Fruit fly (Drosophila melanogaster) whole organism, embryonic: Measurements from ENCODE around the gene Rab40.
A peak's percentile ranks its signal among the peaks of the same experiment; 100 is the strongest.

Source experiments
- Blimp-1 ChIP-seq: fragments of 200-800 bp; sonication (Bioruptor generic); optimal IDR thresholded peaks from 3 replicates; lab custom pipeline; 2018; ENCODE audit warnings: missing biosample characterization, missing genetic modification characterization, mild to moderate bottlenecking, moderate library complexity, missing genetic modification reagents
- Bteb2 ChIP-seq: fragments of 200-800 bp; sonication (Bioruptor generic); optimal IDR thresholded peaks from 2 replicates; lab custom pipeline; 2016; ENCODE audit warnings: missing biosample characterization, missing genetic modification characterization
- CG11560 ChIP-seq: fragments of 200-800 bp; sonication (Bioruptor generic); IDR thresholded peaks from 3 replicates; pipeline ENCODE4 v1.3.6; 2022; ENCODE audit warnings: missing biosample characterization, missing genetic modification characterization
- CG14667 ChIP-seq: fragments of 200-800 bp; sonication (Bioruptor generic); IDR thresholded peaks from 2 replicates; pipeline ENCODE4 v1.3.6; 2022; ENCODE audit warnings: missing biosample characterization, missing genetic modification characterization
- CG15269 ChIP-seq: fragments of 200-800 bp; sonication (Bioruptor generic); optimal IDR thresholded peaks from 2 replicates; lab custom pipeline; 2018; ENCODE audit warnings: missing biosample characterization, mild to moderate bottlenecking, missing genetic modification characterization, moderate library complexity
- CG15514 ChIP-seq: fragments of 200-800 bp; sonication (Bioruptor generic); optimal IDR thresholded peaks from 3 replicates; lab custom pipeline; 2017; ENCODE audit warnings: missing biosample characterization, missing genetic modification characterization, mild to moderate bottlenecking, moderate library complexity, missing genetic modification reagents
- CG17385 ChIP-seq: fragments of 200-800 bp; sonication (Bioruptor generic); optimal IDR thresholded peaks from 3 replicates; lab custom pipeline; 2018; ENCODE audit warnings: missing biosample characterization, mild to moderate bottlenecking, missing genetic modification characterization
- CG18476 ChIP-seq: fragments of 200-800 bp; sonication (Bioruptor generic); optimal IDR thresholded peaks from 2 replicates; lab custom pipeline; 2016; ENCODE audit warnings: missing biosample characterization, mild to moderate bottlenecking, missing genetic modification characterization
- CG18599 ChIP-seq: fragments of 200-800 bp; sonication (Bioruptor generic); optimal IDR thresholded peaks from 3 replicates; lab custom pipeline; 2017; ENCODE audit warnings: missing biosample characterization, missing genetic modification characterization, mild to moderate bottlenecking, moderate library complexity, missing genetic modification reagents
- CG3281 ChIP-seq: fragments of 200-800 bp; sonication (Bioruptor generic); optimal IDR thresholded peaks from 3 replicates; lab custom pipeline; 2017; ENCODE audit warnings: missing biosample characterization, mild to moderate bottlenecking, missing genetic modification characterization
- CG3407 ChIP-seq: fragments of 200-800 bp; sonication (Bioruptor generic); optimal IDR thresholded peaks from 2 replicates; lab custom pipeline; 2018; ENCODE audit warnings: missing biosample characterization, mild to moderate bottlenecking, missing genetic modification characterization
- CG3726 ChIP-seq: fragments of 200-800 bp; sonication (Bioruptor generic); IDR thresholded peaks from 3 replicates; pipeline ENCODE4, ENCODE4 v1.3.6; 2022; ENCODE audit warnings: missing biosample characterization, missing genetic modification characterization
- CG4282 ChIP-seq: fragments of 200-800 bp; sonication (Bioruptor generic); optimal IDR thresholded peaks from 2 replicates; lab custom pipeline; 2016; ENCODE audit warnings: missing biosample characterization, missing genetic modification characterization
- CG4404 ChIP-seq: fragments of 200-800 bp; sonication (Bioruptor generic); IDR thresholded peaks from 2 replicates; pipeline ENCODE4 v1.3.6; 2022; ENCODE audit warnings: missing biosample characterization, missing genetic modification characterization
- CG4707 ChIP-seq: fragments of 200-800 bp; sonication (Bioruptor generic); optimal IDR thresholded peaks from 2 replicates; lab custom pipeline; 2018; ENCODE audit warnings: missing biosample characterization, mild to moderate bottlenecking, missing genetic modification characterization, moderate library complexity
- CG8924 ChIP-seq: fragments of 200-800 bp; optimal IDR thresholded peaks from 3 replicates; lab custom pipeline; 2019; ENCODE audit warnings: missing biosample characterization, mild to moderate bottlenecking, missing genetic modification characterization, moderate library complexity
- Deaf1 ChIP-seq: fragments of 200-800 bp; optimal IDR thresholded peaks from 3 replicates; lab custom pipeline; 2019; ENCODE audit warnings: missing biosample characterization, mild to moderate bottlenecking, missing genetic modification characterization, moderate library complexity
- Drgx ChIP-seq: fragments of 200-800 bp; sonication (Bioruptor generic); IDR thresholded peaks from 2 replicates; pipeline ENCODE4 v1.3.6; 2022; ENCODE audit warnings: missing biosample characterization, missing genetic modification characterization
- Fer1 ChIP-seq: fragments of 200-800 bp; sonication (Bioruptor generic); optimal IDR thresholded peaks from 2 replicates; lab custom pipeline; 2017; ENCODE audit warnings: missing biosample characterization, mild to moderate bottlenecking, missing genetic modification characterization
- Gug ChIP-seq: fragments of 200-800 bp; sonication (Bioruptor generic); IDR thresholded peaks from 4 replicates; pipeline ENCODE4 v1.3.6; 2022; ENCODE audit warnings: missing biosample characterization, missing genetic modification characterization
- Hr39 ChIP-seq: fragments of >200 bp; optimal IDR thresholded peaks from 2 replicates; lab custom pipeline; 2017
- Jarid2 ChIP-seq: fragments of 200-800 bp; sonication (Bioruptor generic); optimal IDR thresholded peaks from 3 replicates; lab custom pipeline; 2017; ENCODE audit warnings: mild to moderate bottlenecking, missing biosample characterization, missing genetic modification reagents, missing genetic modification characterization
- Mad ChIP-seq: fragments of 200-800 bp; sonication (Bioruptor generic); optimal IDR thresholded peaks from 2 replicates; lab custom pipeline; 2016; ENCODE audit warnings: missing biosample characterization, missing genetic modification characterization
- Max ChIP-seq: fragments of 200-800 bp; sonication (Bioruptor generic); optimal IDR thresholded peaks from 2 replicates; lab custom pipeline; 2016; ENCODE audit warnings: missing biosample characterization, mild to moderate bottlenecking, missing genetic modification characterization
- Myb ChIP-seq: fragments of 200-800 bp; sonication (Bioruptor generic); optimal IDR thresholded peaks from 2 replicates; lab custom pipeline; 2016; ENCODE audit warnings: missing biosample characterization, missing genetic modification characterization
- Rfx ChIP-seq: fragments of 200-800 bp; sonication (Bioruptor generic); IDR thresholded peaks from 2 replicates; pipeline ENCODE4 v1.3.6; 2022; ENCODE audit warnings: missing biosample characterization, missing genetic modification characterization
- Sox100B ChIP-seq: fragments of 200-800 bp; sonication (Bioruptor generic); optimal IDR thresholded peaks from 3 replicates; lab custom pipeline; 2018; ENCODE audit warnings: missing biosample characterization, mild to moderate bottlenecking, missing genetic modification characterization
- Sry-β ChIP-seq: fragments of 200-800 bp; sonication (Bioruptor generic); optimal IDR thresholded peaks from 2 replicates; lab custom pipeline; 2018; ENCODE audit warnings: missing biosample characterization, mild to moderate bottlenecking, missing genetic modification characterization, moderate library complexity
- Sry-δ ChIP-seq: fragments of 200-800 bp; sonication (Bioruptor generic); optimal IDR thresholded peaks from 2 replicates; lab custom pipeline; 2016; ENCODE audit warnings: missing biosample characterization, missing genetic modification characterization
- Stat92E ChIP-seq, 3 experiments: fragments of >200 bp in 2 of 3; fragments of 200-800 bp in 1 of 3; sonication (Bioruptor generic) in 1 of 3; optimal IDR thresholded peaks; 2 replicates each; lab custom pipeline; 2017 to 2019; ENCODE audit warnings: missing biosample characterization in 3 of 3, missing genetic modification characterization in 3 of 3, mild to moderate bottlenecking in 1 of 3, moderate library complexity in 1 of 3
- Taf1 ChIP-seq: fragments of 200-800 bp; sonication (Bioruptor generic); IDR thresholded peaks from 2 replicates; pipeline ENCODE4 v1.3.6; 2022; ENCODE audit warnings: missing biosample characterization, missing genetic modification characterization
- Xrp1 ChIP-seq: fragments of 200-800 bp; sonication (Bioruptor generic); IDR thresholded peaks from 2 replicates; pipeline ENCODE4 v1.3.6; 2022; ENCODE audit warnings: missing biosample characterization, missing genetic modification characterization
- ap ChIP-seq: fragments of 200-800 bp; sonication (Bioruptor generic); IDR thresholded peaks from 2 replicates; pipeline ENCODE4 v1.3.6; 2022; ENCODE audit warnings: missing biosample characterization, missing genetic modification characterization
- ato ChIP-seq: fragments of 200-800 bp; sonication (Bioruptor generic); IDR thresholded peaks from 2 replicates; pipeline ENCODE4 v1.3.6; 2022; ENCODE audit warnings: missing biosample characterization, missing genetic modification characterization; ENCODE audit not compliant: partially characterized antibody
- bsh ChIP-seq, 2 experiments: fragments of 200-800 bp; sonication (Bioruptor generic); optimal IDR thresholded peaks; 2 replicates each; lab custom pipeline; 2017 to 2018; ENCODE audit warnings: mild to moderate bottlenecking in 2 of 2, missing biosample characterization in 2 of 2, missing genetic modification characterization in 2 of 2, moderate library complexity in 1 of 2
- cas ChIP-seq: fragments of 200-800 bp; sonication (Bioruptor generic); IDR thresholded peaks from 2 replicates; pipeline ENCODE4 v1.3.6; 2022; ENCODE audit warnings: missing biosample characterization, missing genetic modification characterization
- ewg ChIP-seq: fragments of 200-800 bp; sonication (Bioruptor generic); optimal IDR thresholded peaks from 3 replicates; lab custom pipeline; 2017; ENCODE audit warnings: mild to moderate bottlenecking, missing biosample characterization, missing genetic modification reagents, missing genetic modification characterization
- fd96Cb ChIP-seq: fragments of 200-800 bp; sonication (Bioruptor generic); optimal IDR thresholded peaks from 2 replicates; lab custom pipeline; 2018; ENCODE audit warnings: missing biosample characterization, mild to moderate bottlenecking, missing genetic modification characterization, moderate library complexity
- gsb ChIP-seq: fragments of 200-800 bp; sonication (Bioruptor generic); IDR thresholded peaks from 2 replicates; pipeline ENCODE4 v1.3.6; 2022; ENCODE audit warnings: missing biosample characterization, missing genetic modification characterization
- gsb-n ChIP-seq: fragments of 200-800 bp; sonication (Bioruptor generic); optimal IDR thresholded peaks from 3 replicates; lab custom pipeline; 2018; ENCODE audit warnings: missing biosample characterization, mild to moderate bottlenecking, missing genetic modification characterization
- insv ChIP-seq, 2 experiments: fragments of 200-800 bp; sonication (Bioruptor generic); optimal IDR thresholded peaks; 3 replicates each; lab custom pipeline; 2016 to 2018; ENCODE audit warnings: missing biosample characterization in 2 of 2, missing genetic modification characterization in 2 of 2
- luna ChIP-seq: fragments of 200-800 bp; sonication (Bioruptor generic); optimal IDR thresholded peaks from 2 replicates; lab custom pipeline; 2016; ENCODE audit warnings: missing biosample characterization, missing genetic modification characterization
- oc ChIP-seq: fragments of 200-800 bp; sonication (Bioruptor generic); optimal IDR thresholded peaks from 2 replicates; lab custom pipeline; 2018; ENCODE audit warnings: missing biosample characterization, mild to moderate bottlenecking, missing genetic modification characterization, moderate library complexity
- phol ChIP-seq: fragments of 200-800 bp; sonication (Bioruptor generic); optimal IDR thresholded peaks from 3 replicates; lab custom pipeline; 2018; ENCODE audit warnings: missing biosample characterization, mild to moderate bottlenecking, missing genetic modification characterization, moderate library complexity
- rib ChIP-seq: fragments of 200-800 bp; sonication (Bioruptor generic); IDR thresholded peaks from 2 replicates; pipeline ENCODE4 v1.3.6; 2022; ENCODE audit warnings: missing biosample characterization, missing genetic modification characterization
- sc ChIP-seq, 3 experiments: fragments of >200 bp in 2 of 3; fragments of 200-800 bp in 1 of 3; sonication (Bioruptor generic) in 1 of 3; optimal IDR thresholded peaks; 2 replicates in 2 of 3; 3 replicates in 1 of 3; lab custom pipeline; 2017; ENCODE audit warnings: mild to moderate bottlenecking in 1 of 3, missing biosample characterization in 1 of 3, missing genetic modification characterization in 1 of 3, missing genetic modification reagents in 1 of 3
- sug ChIP-seq: fragments of 200-800 bp; optimal IDR thresholded peaks from 2 replicates; lab custom pipeline; 2019; ENCODE audit warnings: missing biosample characterization, mild to moderate bottlenecking, missing genetic modification characterization, moderate library complexity
- tap ChIP-seq: fragments of 200-800 bp; optimal IDR thresholded peaks from 3 replicates; lab custom pipeline; 2019; ENCODE audit warnings: missing biosample characterization, mild to moderate bottlenecking, missing genetic modification characterization, moderate library complexity
- toy ChIP-seq: fragments of 200-800 bp; sonication (Bioruptor generic); IDR thresholded peaks from 2 replicates; pipeline ENCODE4 v1.3.6; 2022; ENCODE audit warnings: missing biosample characterization, missing genetic modification characterization
- unc-4 ChIP-seq: fragments of 200-800 bp; sonication (Bioruptor generic); IDR thresholded peaks from 2 replicates; pipeline ENCODE4 v1.3.6; 2022; ENCODE audit warnings: missing biosample characterization, missing genetic modification characterization; ENCODE audit not compliant: partially characterized antibody

Rab40 gene

dm6 chrX:12480282-12480681 is 17.4 kb upstream of the Rab40 start (continued):
- no peak for TF ChIP-seq oc
- peak; percentile 53 for TF ChIP-seq CG15269 (tag; lab: Kevin White, UChicago)
- no peak for TF ChIP-seq phol (tag; lab: Kevin White, UChicago)
- TF ChIP-seq sug = peak; percentile 49
- peak; percentile 12 for TF ChIP-seq fd96Cb (tag; lab: Kevin White, UChicago)
- no peak for TF ChIP-seq CG4404 (GFP tag; lab: Robert Waterston, UW)
- no peak for TF ChIP-seq cas (GFP tag; lab: Robert Waterston, UW)
- TF ChIP-seq CG17385 (GFP tag; lab: Kevin White, UChicago) = peak; percentile 17
- TF ChIP-seq Max (GFP tag; lab: Kevin White, UChicago) = no peak
- TF ChIP-seq CG18599 (GFP tag; lab: Kevin White, UChicago) = peak; percentile 34
- TF ChIP-seq tap (tag; lab: Kevin White, UChicago) = no peak
- no peak for TF ChIP-seq CG4707 (GFP tag; lab: Kevin White, UChicago)
- no peak for TF ChIP-seq Drgx (GFP tag; lab: Robert Waterston, UW)
- no peak for TF ChIP-seq CG3407
- peak; percentile 38 for TF ChIP-seq Fer1 (GFP tag; lab: Kevin White, UChicago)
- no peak for TF ChIP-seq CG4282 (GFP tag; lab: Kevin White, UChicago)
- TF ChIP-seq CG8924 (tag; lab: Kevin White, UChicago) = peak; percentile 44
- peak; percentile 54; the same call in 1 of the 2 replicates for TF ChIP-seq Xrp1 (GFP tag; lab: Robert Waterston, UW)
- TF ChIP-seq CG15514 (GFP tag; lab: Kevin White, UChicago) = peak; percentile 15
- TF ChIP-seq Sox100B (GFP tag; lab: Kevin White, UChicago) = peak; percentile 45
- TF ChIP-seq bsh (GFP tag; optimal IDR thresholded peaks at IDR 0.05; lab: Kevin White, UChicago) = peak in 1 of 2 experiments; percentile 16
- peak; percentile 88 for TF ChIP-seq Sry-β (GFP tag; lab: Kevin White, UChicago)
- TF ChIP-seq Myb (GFP tag; lab: Kevin White, UChicago) = no peak
- no peak for TF ChIP-seq Jarid2
- no peak for TF ChIP-seq Stat92E (GFP tag; optimal IDR thresholded peaks at IDR 0.05; lab: Kevin White, UChicago)
- TF ChIP-seq luna (GFP tag; lab: Kevin White, UChicago) = no peak
- no peak for TF ChIP-seq toy (GFP tag; lab: Robert Waterston, UW)
- no peak for TF ChIP-seq Sry-δ (GFP tag; lab: Kevin White, UChicago)
- TF ChIP-seq CG18476 = no peak

dm6 chrX:12473953-12474468 is 11.1 kb upstream of the Rab40 start:
- peak; percentile 82 for TF ChIP-seq Rfx (GFP tag; lab: Robert Waterston, UW)
- TF ChIP-seq ap (GFP tag; lab: Robert Waterston, UW) = peak; percentile 39; the same call in 1 of the 2 replicates
- TF ChIP-seq Deaf1 (tag; lab: Kevin White, UChicago) = peak; percentile 70
- peak; percentile 50 for TF ChIP-seq ewg (GFP tag; lab: Kevin White, UChicago)
- TF ChIP-seq rib (GFP tag; lab: Robert Waterston, UW) = 0 out of 2 replicates have a peak, but pooled peaks have one; percentile 15
- peak; percentile 55; the same call in 2 of the 4 replicates for TF ChIP-seq Gug (GFP tag; lab: Robert Waterston, UW)
- TF ChIP-seq Blimp-1 (GFP tag; lab: Kevin White, UChicago) = peak; percentile 82
- TF ChIP-seq CG14667 (GFP tag; lab: Robert Waterston, UW) = peak; percentile 22; the same call in 1 of the 2 replicates
- no peak for TF ChIP-seq Hr39 (lab: Kevin White, UChicago)
- TF ChIP-seq Mad (GFP tag; lab: Kevin White, UChicago) = no peak
- no peak for TF ChIP-seq sc (optimal IDR thresholded peaks at IDR 0.05; lab: Kevin White, UChicago)
- TF ChIP-seq sc (GFP tag; optimal IDR thresholded peaks at IDR 0.05; lab: Kevin White, UChicago) = peak; percentile 56
- TF ChIP-seq gsb (GFP tag; lab: Robert Waterston, UW) = peak; percentile 68
- peak in 1 of 2 experiments; percentile 58 for TF ChIP-seq insv (GFP tag; optimal IDR thresholded peaks at IDR 0.05; lab: Kevin White, UChicago)
- peak; percentile 79 for TF ChIP-seq Taf1
- peak; percentile 50; the same call in 1 of the 3 replicates for TF ChIP-seq CG11560
- peak; percentile 81 for TF ChIP-seq CG3281 (GFP tag; lab: Kevin White, UChicago)
- peak; percentile 53 for TF ChIP-seq gsb-n (tag; lab: Kevin White, UChicago)
- no peak for TF ChIP-seq Bteb2 (GFP tag; lab: Kevin White, UChicago)
- TF ChIP-seq ato (GFP tag; lab: Robert Waterston, UW) = no peak
- no peak for TF ChIP-seq CG3726 (GFP tag; lab: Robert Waterston, UW)
- no peak for TF ChIP-seq unc-4 (GFP tag; lab: Robert Waterston, UW)
